Worm (Caenorhabditis elegans) whole organism, L1 larva: Measurements from ENCODE around the gene R151.1.

Experiments used
- C16A3.4 ChIP-seq: fragments of 150-350 bp; optimal IDR thresholded peaks from 2 replicates; lab custom pipeline; 2014; ENCODE audit warnings: missing biosample characterization, missing genetic modification characterization
- C34B4.2 ChIP-seq: sonication (generic microtip); optimal IDR thresholded peaks from 2 replicates; lab custom pipeline; 2017; ENCODE audit warnings: mild to moderate bottlenecking, missing genetic modification characterization, missing compliant biosample characterization
- Y116A8C.19 ChIP-seq: sonication (generic microtip); optimal IDR thresholded peaks from 2 replicates; lab custom pipeline; 2016; ENCODE audit warnings: missing compliant biosample characterization, missing genetic modification characterization, borderline replicate concordance
- alr-1 ChIP-seq: fragments of 200-800 bp; sonication (Bioruptor generic); optimal IDR thresholded peaks from 2 replicates; lab custom pipeline; 2018; ENCODE audit warnings: borderline replicate concordance, mild to moderate bottlenecking, missing genetic modification characterization, missing compliant biosample characterization
- ama-1 ChIP-seq: fragments of 150-350 bp; optimal IDR thresholded peaks from 2 replicates; lab custom pipeline; 2014
- ceh-63 ChIP-seq: fragments of 200-800 bp; sonication (Bioruptor generic); optimal IDR thresholded peaks from 2 replicates; lab custom pipeline; 2018; ENCODE audit warnings: mild to moderate bottlenecking, missing genetic modification characterization, missing compliant biosample characterization
- ceh-82 ChIP-seq, 3 experiments: fragments of 150-350 bp in 1 of 3; sonication (generic microtip) in 2 of 3; optimal IDR thresholded peaks; 2 replicates each; lab custom pipeline; 2014 to 2017; ENCODE audit warnings: missing biosample characterization in 3 of 3, missing genetic modification characterization in 3 of 3
- ceh-88 ChIP-seq: fragments of 200-800 bp; sonication (Bioruptor generic); IDR thresholded peaks from 2 replicates; pipeline ENCODE4 v1.3.6; 2022; ENCODE audit warnings: missing genetic modification characterization, missing compliant biosample characterization
- ces-1 ChIP-seq: fragments of 150-350 bp; optimal IDR thresholded peaks from 2 replicates; lab custom pipeline; 2014; ENCODE audit warnings: missing biosample characterization, missing genetic modification reagents, missing genetic modification characterization
- dpl-1 ChIP-seq, 3 experiments: fragments of 150-350 bp in 2 of 3; sonication (generic microtip) in 1 of 3; optimal IDR thresholded peaks; 2 replicates each; lab custom pipeline; 2014 to 2017; ENCODE audit warnings: missing biosample characterization in 3 of 3, missing genetic modification characterization in 3 of 3, missing genetic modification reagents in 3 of 3
- dsc-1 ChIP-seq: sonication (generic microtip); optimal IDR thresholded peaks from 2 replicates; lab custom pipeline; 2016; ENCODE audit warnings: mild to moderate bottlenecking, missing genetic modification characterization, missing compliant biosample characterization
- efl-1 ChIP-seq, 4 experiments: fragments of 150-350 bp; optimal IDR thresholded peaks in 3 of 4; peaks in 1 of 4; 1 replicate in 1 of 4; 2 replicates in 3 of 4; lab custom pipeline; 2014; ENCODE audit warnings: missing biosample characterization in 2 of 4, missing genetic modification characterization in 2 of 4, missing genetic modification reagents in 2 of 4
- elt-3 ChIP-seq, 6 experiments: fragments of 150-350 bp in 1 of 6; sonication (generic microtip); optimal IDR thresholded peaks; 2 replicates each; lab custom pipeline; 2017 to 2018; ENCODE audit warnings: missing biosample characterization in 6 of 6, missing genetic modification characterization in 6 of 6, inconsistent platforms in 1 of 6
- ets-5 ChIP-seq: fragments of 200-800 bp; sonication (Bioruptor generic); IDR thresholded peaks from 2 replicates; pipeline ENCODE4 v1.3.6; 2022; ENCODE audit warnings: missing genetic modification characterization, missing compliant biosample characterization
- fkh-8 ChIP-seq: sonication (generic microtip); optimal IDR thresholded peaks from 2 replicates; lab custom pipeline; 2016; ENCODE audit warnings: mild to moderate bottlenecking, missing genetic modification characterization, missing compliant biosample characterization
- grh-1 ChIP-seq: fragments of 200-800 bp; sonication (Bioruptor generic); IDR thresholded peaks from 2 replicates; pipeline ENCODE4 v1.3.6; 2022; ENCODE audit warnings: missing genetic modification reagents, missing genetic modification characterization, missing compliant biosample characterization
- lin-14 ChIP-seq: fragments of 200-800 bp; sonication (Bioruptor generic); optimal IDR thresholded peaks from 2 replicates; lab custom pipeline; 2018; ENCODE audit warnings: mild to moderate bottlenecking, missing genetic modification characterization, moderate library complexity, missing compliant biosample characterization
- lir-3 ChIP-seq: sonication (generic microtip); optimal IDR thresholded peaks from 2 replicates; lab custom pipeline; 2016; ENCODE audit warnings: mild to moderate bottlenecking, missing genetic modification characterization, moderate library complexity, missing compliant biosample characterization; ENCODE audit not compliant: poor library complexity
- lsy-2 ChIP-seq, 2 experiments: fragments of 150-350 bp; optimal IDR thresholded peaks; 2 replicates each; lab custom pipeline; 2014; ENCODE audit warnings: missing biosample characterization in 2 of 2, missing genetic modification characterization in 2 of 2
- mab-9 ChIP-seq: fragments of 200-800 bp; sonication (Bioruptor generic); IDR thresholded peaks from 2 replicates; pipeline ENCODE4 v1.3.6; 2022; ENCODE audit warnings: missing genetic modification reagents, missing genetic modification characterization, missing compliant biosample characterization
- mdl-1 ChIP-seq, 2 experiments: fragments of 150-350 bp; optimal IDR thresholded peaks; 2 replicates each; lab custom pipeline; 2014 to 2017; ENCODE audit warnings: missing biosample characterization in 2 of 2, missing genetic modification characterization in 2 of 2, inconsistent platforms in 1 of 2
- nhr-20 ChIP-seq: sonication (generic microtip); optimal IDR thresholded peaks from 2 replicates; lab custom pipeline; 2016; ENCODE audit warnings: mild to moderate bottlenecking, missing genetic modification characterization, missing compliant biosample characterization
- nhr-28 ChIP-seq: fragments of 150-350 bp; optimal IDR thresholded peaks from 2 replicates; lab custom pipeline; 2014; ENCODE audit warnings: missing biosample characterization, missing genetic modification characterization
- nhr-47 ChIP-seq: sonication (generic microtip); optimal IDR thresholded peaks from 2 replicates; lab custom pipeline; 2016; ENCODE audit warnings: mild to moderate bottlenecking, missing genetic modification characterization, moderate library complexity, missing compliant biosample characterization
- nhr-71 ChIP-seq: sonication (generic microtip); optimal IDR thresholded peaks from 2 replicates; lab custom pipeline; 2016; ENCODE audit warnings: mild to moderate bottlenecking, missing genetic modification characterization, moderate library complexity, missing compliant biosample characterization
- nhr-76 ChIP-seq: sonication (generic microtip); optimal IDR thresholded peaks from 2 replicates; lab custom pipeline; 2017; ENCODE audit warnings: missing biosample characterization, missing genetic modification characterization
- nhr-77 ChIP-seq: fragments of 150-350 bp; optimal IDR thresholded peaks from 2 replicates; lab custom pipeline; 2014; ENCODE audit warnings: missing biosample characterization, missing genetic modification characterization
- nhr-90 ChIP-seq: sonication (generic microtip); optimal IDR thresholded peaks from 2 replicates; lab custom pipeline; 2016; ENCODE audit warnings: mild to moderate bottlenecking, missing genetic modification characterization, missing compliant biosample characterization; ENCODE audit not compliant: poor library complexity
- pag-3 ChIP-seq: sonication (generic microtip); optimal IDR thresholded peaks from 2 replicates; lab custom pipeline; 2017; ENCODE audit warnings: missing genetic modification characterization, mild to moderate bottlenecking, missing compliant biosample characterization, antibody characterized with exemption, borderline replicate concordance; ENCODE audit not compliant: insufficient read depth
- pqm-1 ChIP-seq: sonication (generic microtip); optimal IDR thresholded peaks from 3 replicates; lab custom pipeline; 2017; ENCODE audit warnings: missing biosample characterization, missing genetic modification characterization
- rnt-1 ChIP-seq: sonication (generic microtip); optimal IDR thresholded peaks from 2 replicates; lab custom pipeline; 2016; ENCODE audit warnings: mild to moderate bottlenecking, missing genetic modification characterization, moderate library complexity, missing compliant biosample characterization
- skn-1 ChIP-seq: fragments of 150-350 bp; optimal IDR thresholded peaks from 2 replicates; lab custom pipeline; 2014; ENCODE audit warnings: missing biosample characterization, missing genetic modification characterization
- sptf-1 ChIP-seq: fragments of 150-350 bp; optimal IDR thresholded peaks from 2 replicates; lab custom pipeline; 2014; ENCODE audit warnings: missing biosample characterization, missing genetic modification characterization
- sup-37 ChIP-seq: fragments of 200-800 bp; sonication (Bioruptor generic); optimal IDR thresholded peaks from 2 replicates; lab custom pipeline; 2018; ENCODE audit warnings: mild to moderate bottlenecking, missing genetic modification characterization, missing compliant biosample characterization
- swsn-7 ChIP-seq: sonication (generic microtip); optimal IDR thresholded peaks from 2 replicates; lab custom pipeline; 2016; ENCODE audit warnings: missing genetic modification characterization, missing compliant biosample characterization
- unc-62 ChIP-seq: fragments of 150-350 bp; optimal IDR thresholded peaks from 2 replicates; lab custom pipeline; 2014; ENCODE audit warnings: missing biosample characterization, missing genetic modification reagents, missing genetic modification characterization
- unc-98 ChIP-seq: fragments of 200-800 bp; sonication (Bioruptor generic); IDR thresholded peaks from 2 replicates; pipeline ENCODE4 v1.3.6; 2022; ENCODE audit warnings: missing genetic modification characterization, missing compliant biosample characterization
- vab-15 ChIP-seq: sonication (generic microtip); optimal IDR thresholded peaks from 2 replicates; lab custom pipeline; 2017; ENCODE audit warnings: missing genotype, mild to moderate bottlenecking, missing genetic modification characterization, missing compliant biosample characterization
- xbp-1 ChIP-seq: sonication (generic microtip); optimal IDR thresholded peaks from 2 replicates; lab custom pipeline; 2016; ENCODE audit warnings: missing genetic modification characterization, missing compliant biosample characterization
- zag-1 ChIP-seq: fragments of 150-350 bp; optimal IDR thresholded peaks from 2 replicates; lab custom pipeline; 2014; ENCODE audit warnings: missing biosample characterization, missing genetic modification characterization
- zip-4 ChIP-seq: fragments of 200-800 bp; sonication (Bioruptor generic); optimal IDR thresholded peaks from 2 replicates; lab custom pipeline; 2018; ENCODE audit warnings: mild to moderate bottlenecking, missing genetic modification characterization, moderate library complexity, missing compliant biosample characterization
- ztf-11 ChIP-seq, 2 experiments: sonication (generic microtip); optimal IDR thresholded peaks; 2 replicates each; lab custom pipeline; 2016 to 2017; ENCODE audit warnings: missing genetic modification characterization in 2 of 2, missing biosample characterization in 1 of 2, missing compliant biosample characterization in 1 of 2
- ztf-4 ChIP-seq: fragments of 150-350 bp; optimal IDR thresholded peaks from 2 replicates; lab custom pipeline; 2014; ENCODE audit warnings: missing biosample characterization, missing genetic modification characterization

Gene R151.1

ce11 chrIII:7179538-7180301 is 36.6 kb upstream of the R151.1 start, which contains the start of the genes rps-14 and rpl-36 (continued):
- TF ChIP-seq ets-5 (GFP tag; lab: Robert Waterston, UW) (no peak), C16A3.4 (tag; lab: Kevin White, UChicago) (peak; percentile 96), unc-62 (GFP tag; lab: Kevin White, UChicago) (no peak), vab-15 (tag; lab: Kevin White, UChicago) (peak; percentile 5), pag-3 (tag; lab: Kevin White, UChicago) (no peak), ztf-11 (tag; optimal IDR thresholded peaks at IDR 0.05; lab: Kevin White, UChicago) (peak in 1 of 2 experiments; percentile 75), nhr-76 (tag; lab: Kevin White, UChicago) (no peak), elt-3 (tag; optimal IDR thresholded peaks at IDR 0.05; lab: Kevin White, UChicago) (peak in 3 of 6 experiments; percentile 76 to 94 (median 88)), nhr-77 (peak; percentile 90), skn-1 (tag; lab: Kevin White, UChicago) (peak; percentile 94), unc-98 (no peak), ces-1 (GFP tag; lab: Kevin White, UChicago) (no peak), grh-1 (GFP tag; lab: Robert Waterston, UW) (peak; percentile 70), ceh-88 (GFP tag; lab: Robert Waterston, UW) (peak; percentile 68)

- TF ChIP-seq mdl-1 (tag; optimal IDR thresholded peaks at IDR 0.05; lab: Kevin White, UChicago) (no peak), nhr-90 (tag; lab: Kevin White, UChicago) (peak; percentile 5), lin-14 (GFP tag; lab: Kevin White, UChicago) (no peak), ceh-82 (tag; optimal IDR thresholded peaks at IDR 0.05; lab: Kevin White, UChicago) (no peak), pag-3 (tag; lab: Kevin White, UChicago) (no peak), pqm-1 (tag; lab: Kevin White, UChicago) (no peak), zip-4 (GFP tag; lab: Kevin White, UChicago) (no peak), zag-1 (tag; lab: Kevin White, UChicago) (no peak), nhr-47 (tag; lab: Kevin White, UChicago) (peak; percentile 18), lsy-2 (tag; optimal IDR thresholded peaks at IDR 0.05; lab: Kevin White, UChicago) (peak in 1 of 2 experiments; percentile 28), ama-1 (lab: Kevin White, UChicago) (peak; percentile 41), skn-1 (tag; lab: Kevin White, UChicago) (no peak)
Observed at ce11 chrIII:7180613-7181012, 35.7 kb upstream of the R151.1 start, which contains the start of gene ndab-2. Gene ndab-2, plus strand, starts transcription at chrIII:7180752.

ce11 chrIII:7181822-7182221 is 34.5 kb upstream of the R151.1 start, which contains the start of gene epg-4:
Gene epg-4, plus strand, starts transcription at chrIII:7182167.
- TF ChIP-seq zag-1 (tag; lab: Kevin White, UChicago) = no peak
- peak; percentile 70 for TF ChIP-seq lin-14 (GFP tag; lab: Kevin White, UChicago)
- no peak for TF ChIP-seq rnt-1
- TF ChIP-seq zip-4 (GFP tag; lab: Kevin White, UChicago) = no peak
- no peak for TF ChIP-seq Y116A8C.19 (tag; lab: Kevin White, UChicago)
- peak; percentile 19 to 57 for TF ChIP-seq efl-1 (optimal IDR thresholded peaks at IDR 0.05; lab: Kevin White, UChicago)
- TF ChIP-seq efl-1 (GFP tag; optimal IDR thresholded peaks at IDR 0.05 in 1 of 2; lab: Kevin White, UChicago) = peak; percentile 45 to 93
- no peak for TF ChIP-seq nhr-76 (tag; lab: Kevin White, UChicago)
- TF ChIP-seq ceh-63 (GFP tag; lab: Kevin White, UChicago) = no peak
- no peak for TF ChIP-seq fkh-8
- no peak for TF ChIP-seq dsc-1 (tag; lab: Kevin White, UChicago)
- peak in 1 of 3 experiments; percentile 11 for TF ChIP-seq ceh-82 (tag; optimal IDR thresholded peaks at IDR 0.05; lab: Kevin White, UChicago)
- no peak for TF ChIP-seq pag-3 (tag; lab: Kevin White, UChicago)
- no peak for TF ChIP-seq nhr-90 (tag; lab: Kevin White, UChicago)
- TF ChIP-seq sup-37 (GFP tag; lab: Kevin White, UChicago) = no peak
- no peak for TF ChIP-seq lir-3 (tag; lab: Kevin White, UChicago)
- peak; percentile 15 for TF ChIP-seq nhr-20 (tag; lab: Kevin White, UChicago)
- TF ChIP-seq pqm-1 (tag; lab: Kevin White, UChicago) = no peak
- no peak for TF ChIP-seq C34B4.2 (tag; lab: Kevin White, UChicago)
- TF ChIP-seq lsy-2 (tag; optimal IDR thresholded peaks at IDR 0.05; lab: Kevin White, UChicago) = peak in 1 of 2 experiments; percentile 69
- TF ChIP-seq sptf-1 (tag; lab: Kevin White, UChicago) = no peak
- peak; percentile 50 for TF ChIP-seq C16A3.4 (tag; lab: Kevin White, UChicago)
- TF ChIP-seq swsn-7 (tag; lab: Kevin White, UChicago) = no peak
- peak; percentile 9 to 53 (median 41) for TF ChIP-seq dpl-1 (GFP tag; optimal IDR thresholded peaks at IDR 0.05; lab: Kevin White, UChicago)
- TF ChIP-seq ztf-4 (tag; lab: Kevin White, UChicago) = no peak
- TF ChIP-seq vab-15 (tag; lab: Kevin White, UChicago) = no peak
- no peak for TF ChIP-seq nhr-28 (tag; lab: Kevin White, UChicago)
- TF ChIP-seq nhr-71 (tag; lab: Kevin White, UChicago) = peak; percentile 41
- no peak for TF ChIP-seq mab-9 (GFP tag; lab: Robert Waterston, UW)
- no peak for TF ChIP-seq alr-1 (tag; lab: Kevin White, UChicago)
- TF ChIP-seq xbp-1 (tag; lab: Kevin White, UChicago) = no peak
